Worm (Caenorhabditis elegans): ENCODE results near the gene pmp-2.

The pmp-2 gene

ce11 chrII:6898017-6898779, 10.6 kb upstream of the pmp-2 start, which contains the start of gene hrpl-1 (continued):
- TF ChIP-seq ceh-62 (tag; optimal IDR thresholded peaks at IDR 0.05) (no peak), dmd-8 (GFP tag; IDR thresholded peaks at IDR 0.05) (0 out of 2 replicates have a peak, but pooled peaks have one; percentile 42), daf-16 (GFP tag; optimal IDR thresholded peaks at IDR 0.05) (peak in 1 of 2 experiments; percentile 59), daf-16 (tag; optimal IDR thresholded peaks at IDR 0.05) (peak; percentile 59), zfp-3 (GFP tag; conservative IDR thresholded peaks at IDR 0.05) (no peak), ctbp-1 (GFP tag; IDR thresholded peaks at IDR 0.05) (peak; percentile 61), lin-38 (GFP tag; IDR thresholded peaks at IDR 0.05) (peak; percentile 62), nhr-28 (tag; optimal IDR thresholded peaks at IDR 0.05) (peak; percentile 0), tag-97 (GFP tag; IDR thresholded peaks at IDR 0.05) (no peak), dpl-1 (GFP tag; optimal IDR thresholded peaks at IDR 0.05) (peak; percentile 11), ZK337.2 (GFP tag; IDR thresholded peaks at IDR 0.05) (no peak), ces-1 (GFP tag; optimal IDR thresholded peaks at IDR 0.05) (no peak), snpc-1.2 (GFP tag; IDR thresholded peaks at IDR 0.05) (no peak), mxl-3 (GFP tag; optimal IDR thresholded peaks at IDR 0.05) (no peak), aha-1 (tag) (peak; percentile 41), duxl-1 (tag; optimal IDR thresholded peaks at IDR 0.05; ENCODE audit: poor library complexity) (no peak), ceh-44 (GFP tag; IDR thresholded peaks at IDR 0.05) (no peak), nhr-42 (GFP tag; IDR thresholded peaks at IDR 0.05) (no peak), nhr-102 (tag; optimal IDR thresholded peaks at IDR 0.05) (no peak), Y105C5A.15 (GFP tag; IDR thresholded peaks at IDR 0.05) (no peak), T20F7.1 (GFP tag; optimal IDR thresholded peaks at IDR 0.05) (peak; percentile 85), lir-3 (tag; optimal IDR thresholded peaks at IDR 0.05) (no peak), egl-27 (tag; optimal IDR thresholded peaks at IDR 0.05) (no peak), zag-1 (tag; optimal IDR thresholded peaks at IDR 0.05) (no peak), sdz-12 (GFP tag; optimal IDR thresholded peaks at IDR 0.05) (no peak), attf-4 (tag; optimal IDR thresholded peaks at IDR 0.05) (no peak), lin-15B (tag; optimal IDR thresholded peaks at IDR 0.05) (no peak), ztf-11 (tag; optimal IDR thresholded peaks at IDR 0.05) (no peak), ceh-20 (GFP tag; IDR thresholded peaks at IDR 0.05) (peak; percentile 11; the same call in 1 of the 2 replicates), dve-1 (tag; optimal IDR thresholded peaks at IDR 0.05; ENCODE audit: insufficient read depth) (peak; percentile 33)

- no peak for TF ChIP-seq daf-12 (tag; optimal IDR thresholded peaks at IDR 0.05)
- TF ChIP-seq vab-7 (GFP tag; IDR thresholded peaks at IDR 0.05) = no peak
- TF ChIP-seq F26F4.8 (GFP tag; conservative IDR thresholded peaks at IDR 0.05) = no peak
- TF ChIP-seq mes-2 (tag; optimal IDR thresholded peaks at IDR 0.05; ENCODE audit: poor library complexity, severe bottlenecking) = no peak
- peak; percentile 10 for TF ChIP-seq dve-1 (tag; optimal IDR thresholded peaks at IDR 0.05; ENCODE audit: insufficient read depth)
- TF ChIP-seq nhr-102 (tag; optimal IDR thresholded peaks at IDR 0.05) = no peak
- peak; percentile 46 for TF ChIP-seq nhr-28 (tag; optimal IDR thresholded peaks at IDR 0.05)
- TF ChIP-seq ztf-7 (tag; optimal IDR thresholded peaks at IDR 0.05) = peak; percentile 19
- peak; percentile 64 for TF ChIP-seq pqm-1 (tag; optimal IDR thresholded peaks at IDR 0.05)
- no peak for TF ChIP-seq daf-16 (GFP tag; optimal IDR thresholded peaks at IDR 0.05)
- TF ChIP-seq daf-16 (tag; optimal IDR thresholded peaks at IDR 0.05) = peak; percentile 32
- no peak for TF ChIP-seq daf-8 (GFP tag; IDR thresholded peaks at IDR 0.05)
Observed at ce11 chrII:6897507-6897906, 9.9 kb upstream of the pmp-2 start, which contains the start of gene C44B7.11. TSS of gene C44B7.11 (minus strand) at chrII:6897540.

- no peak for TF ChIP-seq pqm-1 (tag; optimal IDR thresholded peaks at IDR 0.05)
- peak in 1 of 2 experiments; percentile 55 for TF ChIP-seq lsy-2 (tag; optimal IDR thresholded peaks at IDR 0.05)
Observed at ce11 chrII:6893589-6894245, 6.1 kb upstream of the pmp-2 start, which contains the start of gene adal-1. TSS of gene adal-1 (minus strand) at chrII:6893639.

Measured in whole organism, L4 larva.